Worm (Caenorhabditis elegans): Measurements from ENCODE around the gene F48E8.3.

DNA sequence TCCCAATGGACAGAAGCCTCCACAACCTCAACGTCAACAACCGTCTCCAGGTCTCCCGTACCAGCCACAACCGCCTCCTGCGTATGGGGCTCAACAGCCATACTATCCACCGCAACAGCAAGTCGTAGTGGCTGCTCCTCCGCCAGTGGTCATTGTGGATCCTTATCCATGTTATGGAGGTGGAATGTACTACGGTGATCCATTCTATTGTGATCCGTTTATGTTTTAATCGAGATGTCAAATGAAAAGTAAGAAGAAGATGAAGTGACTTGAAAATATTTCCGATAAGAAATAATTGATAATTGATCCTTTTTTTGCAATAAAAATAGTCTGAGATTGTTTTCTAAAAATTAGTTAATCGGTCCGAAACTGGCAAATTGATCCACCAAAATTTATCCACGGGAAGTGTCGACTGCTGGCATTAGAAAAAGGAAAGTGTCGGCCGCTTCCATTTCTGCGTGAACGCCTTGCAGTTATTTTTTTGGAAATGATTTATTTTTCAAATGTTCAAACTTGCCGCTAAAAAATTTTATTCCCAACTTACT lies 17.7 kb downstream of the F48E8.3 start, which contains the start of the genes R02F2.6 and R02F2.5:
- no peak for TF ChIP-seq unc-62 (GFP tag; optimal IDR thresholded peaks at IDR 0.05)
- TF ChIP-seq ceh-82 (tag; optimal IDR thresholded peaks at IDR 0.05), result no peak
